Worm (Caenorhabditis elegans) whole organism, late embryonic: ENCODE measurements around the gene nhl-2.

Source experiments
- C08G9.2 ChIP-seq: sonication (generic microtip); optimal IDR thresholded peaks from 2 replicates; lab custom pipeline; 2016; ENCODE audit warnings: mild to moderate bottlenecking, missing genetic modification characterization, moderate library complexity, missing compliant biosample characterization
- C38D4.7 ChIP-seq: fragments of 200-800 bp; sonication (Bioruptor generic); optimal IDR thresholded peaks from 2 replicates; lab custom pipeline; 2018; ENCODE audit warnings: mild to moderate bottlenecking, missing genetic modification characterization, moderate library complexity, missing compliant biosample characterization
- F13H6.1 ChIP-seq: sonication (generic microtip); optimal IDR thresholded peaks from 2 replicates; lab custom pipeline; 2016; ENCODE audit warnings: missing genetic modification characterization, missing compliant biosample characterization
- K02D7.2 ChIP-seq: sonication (generic microtip); optimal IDR thresholded peaks from 2 replicates; lab custom pipeline; 2017; ENCODE audit warnings: mild to moderate bottlenecking, missing genetic modification characterization, missing compliant biosample characterization
- K09A11.1 ChIP-seq: sonication (generic microtip); optimal IDR thresholded peaks from 2 replicates; lab custom pipeline; 2017; ENCODE audit warnings: antibody characterized with exemption, mild to moderate bottlenecking, missing genetic modification characterization, missing compliant biosample characterization; ENCODE audit not compliant: insufficient read depth
- Y22D7AL.16 ChIP-seq: sonication (generic microtip); optimal IDR thresholded peaks from 2 replicates; lab custom pipeline; 2016; ENCODE audit warnings: missing genetic modification characterization, missing compliant biosample characterization
- ahr-1 ChIP-seq: sonication (generic microtip); optimal IDR thresholded peaks from 2 replicates; lab custom pipeline; 2016; ENCODE audit warnings: missing genetic modification characterization, missing compliant biosample characterization
- ceh-14 ChIP-seq: sonication (generic microtip); optimal IDR thresholded peaks from 2 replicates; lab custom pipeline; 2016; ENCODE audit warnings: missing genotype, missing genetic modification characterization, missing compliant biosample characterization
- ceh-18 ChIP-seq: sonication (generic microtip); optimal IDR thresholded peaks from 2 replicates; lab custom pipeline; 2016; ENCODE audit warnings: missing genetic modification characterization, missing compliant biosample characterization
- ceh-2 ChIP-seq: sonication (generic microtip); optimal IDR thresholded peaks from 2 replicates; lab custom pipeline; 2016; ENCODE audit warnings: missing genotype, missing genetic modification characterization, missing compliant biosample characterization
- ceh-24 ChIP-seq: sonication (generic microtip); optimal IDR thresholded peaks from 2 replicates; lab custom pipeline; 2016; ENCODE audit warnings: mild to moderate bottlenecking, missing genetic modification characterization, missing compliant biosample characterization
- ceh-30 ChIP-seq: fragments of 150-350 bp; optimal IDR thresholded peaks from 2 replicates; lab custom pipeline; 2014; ENCODE audit warnings: missing biosample characterization, missing genetic modification characterization
- ceh-31 ChIP-seq: sonication (generic microtip); optimal IDR thresholded peaks from 2 replicates; lab custom pipeline; 2016; ENCODE audit warnings: missing genetic modification characterization, missing compliant biosample characterization
- ceh-34 ChIP-seq: sonication (generic microtip); optimal IDR thresholded peaks from 2 replicates; lab custom pipeline; 2016; ENCODE audit warnings: mild to moderate bottlenecking, missing genetic modification characterization, missing compliant biosample characterization
- ceh-45 ChIP-seq: fragments of 200-800 bp; sonication (Bioruptor generic); IDR thresholded peaks from 2 replicates; pipeline ENCODE4 v1.3.6; 2022; ENCODE audit warnings: missing genetic modification reagents, missing genetic modification characterization, missing compliant biosample characterization
- ceh-48 ChIP-seq: sonication (generic microtip); optimal IDR thresholded peaks from 2 replicates; lab custom pipeline; 2016; ENCODE audit warnings: missing genetic modification characterization, inconsistent platforms, missing compliant biosample characterization
- ceh-6 ChIP-seq: fragments of 200-800 bp; sonication (Bioruptor generic); optimal IDR thresholded peaks from 2 replicates; lab custom pipeline; 2018; ENCODE audit warnings: mild to moderate bottlenecking, missing genetic modification characterization, missing compliant biosample characterization
- elt-2 ChIP-seq: sonication (generic microtip); optimal IDR thresholded peaks from 2 replicates; lab custom pipeline; 2016; ENCODE audit warnings: missing genetic modification reagents, missing genetic modification characterization, missing compliant biosample characterization
- ets-4 ChIP-seq: sonication (generic microtip); optimal IDR thresholded peaks from 2 replicates; lab custom pipeline; 2016; ENCODE audit warnings: missing genetic modification characterization, missing compliant biosample characterization
- eyg-1 ChIP-seq: sonication (generic microtip); optimal IDR thresholded peaks from 2 replicates; lab custom pipeline; 2016; ENCODE audit warnings: missing genotype, missing genetic modification characterization, missing compliant biosample characterization
- fkh-10 ChIP-seq: fragments of 150-350 bp; optimal IDR thresholded peaks from 2 replicates; lab custom pipeline; 2014; ENCODE audit warnings: missing biosample characterization, missing genetic modification reagents, missing genetic modification characterization
- fkh-6 ChIP-seq: sonication (generic microtip); optimal IDR thresholded peaks from 2 replicates; lab custom pipeline; 2016; ENCODE audit warnings: missing genetic modification characterization, missing compliant biosample characterization
- gmeb-2 ChIP-seq: sonication (generic microtip); optimal IDR thresholded peaks from 2 replicates; lab custom pipeline; 2016; ENCODE audit warnings: missing genetic modification characterization, inconsistent platforms, missing compliant biosample characterization
- hlh-30 ChIP-seq: sonication (generic microtip); optimal IDR thresholded peaks from 2 replicates; lab custom pipeline; 2017; ENCODE audit warnings: antibody characterized with exemption, missing genetic modification characterization, missing compliant biosample characterization; ENCODE audit not compliant: insufficient read depth
- hlh-6 ChIP-seq: sonication (generic microtip); optimal IDR thresholded peaks from 2 replicates; lab custom pipeline; 2016; ENCODE audit warnings: missing genotype, missing genetic modification characterization, missing compliant biosample characterization
- lin-11 ChIP-seq: fragments of 200-800 bp; sonication (Bioruptor generic); optimal IDR thresholded peaks from 2 replicates; lab custom pipeline; 2018; ENCODE audit warnings: mild to moderate bottlenecking, missing genetic modification characterization, missing compliant biosample characterization
- madf-2 ChIP-seq: sonication (generic microtip); optimal IDR thresholded peaks from 2 replicates; lab custom pipeline; 2017; ENCODE audit warnings: missing genetic modification characterization, missing compliant biosample characterization
- nfya-1 ChIP-seq: sonication (generic microtip); optimal IDR thresholded peaks from 2 replicates; lab custom pipeline; 2017; ENCODE audit warnings: missing genetic modification characterization, mild to moderate bottlenecking, missing compliant biosample characterization, antibody characterized with exemption, moderate library complexity
- nhr-11 ChIP-seq: fragments of 150-350 bp; optimal IDR thresholded peaks from 2 replicates; lab custom pipeline; 2014; ENCODE audit warnings: missing biosample characterization, missing genetic modification characterization
- nhr-232 ChIP-seq: sonication (generic microtip); optimal IDR thresholded peaks from 2 replicates; lab custom pipeline; 2016; ENCODE audit warnings: missing genetic modification characterization, missing compliant biosample characterization
- npax-4 ChIP-seq: sonication (generic microtip); optimal IDR thresholded peaks from 2 replicates; lab custom pipeline; 2016; ENCODE audit warnings: missing genetic modification characterization, missing compliant biosample characterization
- pat-9 ChIP-seq: fragments of 200-800 bp; sonication (Bioruptor generic); optimal IDR thresholded peaks from 2 replicates; lab custom pipeline; 2018; ENCODE audit warnings: mild to moderate bottlenecking, missing genetic modification characterization, moderate library complexity, missing compliant biosample characterization
- pax-1 ChIP-seq: fragments of 150-350 bp; optimal IDR thresholded peaks from 2 replicates; lab custom pipeline; 2014; ENCODE audit warnings: missing biosample characterization, missing genetic modification characterization
- pha-4 ChIP-seq: fragments of 150-350 bp; optimal IDR thresholded peaks from 2 replicates; lab custom pipeline; 2018; ENCODE audit warnings: missing biosample characterization, missing genetic modification reagents, missing genetic modification characterization
- pqm-1 ChIP-seq: sonication (generic microtip); optimal IDR thresholded peaks from 2 replicates; lab custom pipeline; 2016; ENCODE audit warnings: missing genetic modification characterization, missing compliant biosample characterization
- pros-1 ChIP-seq: fragments of 150-350 bp; optimal IDR thresholded peaks from 2 replicates; lab custom pipeline; 2014; ENCODE audit warnings: missing biosample characterization, missing genetic modification reagents, missing genetic modification characterization
- ref-2 ChIP-seq: sonication (generic microtip); optimal IDR thresholded peaks from 2 replicates; lab custom pipeline; 2016; ENCODE audit warnings: missing genetic modification characterization, missing compliant biosample characterization
- sdc-2 ChIP-seq: sonication (generic microtip); optimal IDR thresholded peaks from 2 replicates; lab custom pipeline; 2016; ENCODE audit warnings: missing genotype, missing genetic modification characterization, missing compliant biosample characterization
- tbx-2 ChIP-seq: sonication (generic microtip); optimal IDR thresholded peaks from 2 replicates; lab custom pipeline; 2016; ENCODE audit warnings: missing genetic modification characterization, missing compliant biosample characterization
- tbx-7 ChIP-seq: sonication (generic microtip); optimal IDR thresholded peaks from 2 replicates; lab custom pipeline; 2016; ENCODE audit warnings: missing genotype, missing genetic modification characterization, missing compliant biosample characterization
- ttx-3 ChIP-seq: sonication (generic microtip); optimal IDR thresholded peaks from 2 replicates; lab custom pipeline; 2016; ENCODE audit warnings: missing genetic modification reagents, missing genetic modification characterization, missing compliant biosample characterization
- unc-42 ChIP-seq: sonication (generic microtip); optimal IDR thresholded peaks from 2 replicates; lab custom pipeline; 2016; ENCODE audit warnings: missing genotype, missing genetic modification characterization, missing compliant biosample characterization
- unc-55 ChIP-seq: sonication (generic microtip); optimal IDR thresholded peaks from 2 replicates; lab custom pipeline; 2017; ENCODE audit warnings: missing biosample characterization, missing genetic modification reagents, missing genetic modification characterization

Gene nhl-2

ce11 chrIII:4854918-4855317 is 44.0 kb downstream of the nhl-2 start, which contains the start of gene C35D10.8:
C35D10.8 (plus strand) TSS chrIII:4855218.
- TF ChIP-seq tbx-2 (no peak), ceh-24 (no peak), elt-2 (tag; lab: Kevin White, UChicago) (no peak), ceh-45 (GFP tag; lab: Robert Waterston, UW) (no peak), ets-4 (tag; lab: Kevin White, UChicago) (no peak), ttx-3 (no peak), madf-2 (no peak), ceh-34 (no peak), tbx-7 (no peak), C08G9.2 (no peak), C38D4.7 (GFP tag; lab: Kevin White, UChicago) (no peak), Y22D7AL.16 (tag; lab: Kevin White, UChicago) (no peak), ceh-14 (tag; lab: Kevin White, UChicago) (no peak), ceh-30 (tag; lab: Kevin White, UChicago) (no peak), ceh-31 (no peak), npax-4 (tag; lab: Kevin White, UChicago) (no peak), sdc-2 (no peak)

ce11 chrIII:4852025-4852424 is 46.9 kb downstream of the nhl-2 start, which contains the start of gene ced-4:
ced-4 (plus strand) TSS chrIII:4852325.
- TF ChIP-seq nhr-11 (no peak), ceh-6 (no peak), pha-4 (tag; lab: Kevin White, UChicago) (no peak), ceh-2 (tag; lab: Kevin White, UChicago) (no peak), madf-2 (no peak), pat-9 (tag; lab: Kevin White, UChicago) (no peak), fkh-10 (GFP tag; lab: Kevin White, UChicago) (no peak), hlh-6 (tag; lab: Kevin White, UChicago) (no peak), nfya-1 (tag; lab: Kevin White, UChicago) (no peak), K09A11.1 (tag; lab: Kevin White, UChicago) (no peak), ceh-14 (tag; lab: Kevin White, UChicago) (no peak), sdc-2 (no peak), eyg-1 (no peak), tbx-2 (no peak), ref-2 (tag; lab: Kevin White, UChicago) (no peak), ets-4 (tag; lab: Kevin White, UChicago) (no peak), ceh-24 (no peak), ceh-30 (tag; lab: Kevin White, UChicago) (no peak), gmeb-2 (tag; lab: Kevin White, UChicago) (no peak)

ce11 chrIII:4850139-4850538 is 48.7 kb downstream of the nhl-2 start, which contains the start of gene F26A1.1:
F26A1.1 (plus strand) TSS chrIII:4850507.
- TF ChIP-seq ahr-1 (tag; lab: Kevin White, UChicago) (no peak), hlh-30 (tag; lab: Kevin White, UChicago) (no peak), tbx-7 (no peak), unc-55 (GFP tag; lab: Kevin White, UChicago) (no peak), ceh-31 (no peak), pros-1 (tag; lab: Kevin White, UChicago) (no peak)

- peak; percentile 81 for TF ChIP-seq hlh-30 (tag; lab: Kevin White, UChicago)
- TF ChIP-seq ceh-18 (tag; lab: Kevin White, UChicago) = no peak
These were observed 49.1 kb downstream of the nhl-2 start, which contains the start of gene nonu-1 for ce11 chrIII:4849739-4850138. nonu-1 (minus strand) TSS chrIII:4849907.

DNA sequence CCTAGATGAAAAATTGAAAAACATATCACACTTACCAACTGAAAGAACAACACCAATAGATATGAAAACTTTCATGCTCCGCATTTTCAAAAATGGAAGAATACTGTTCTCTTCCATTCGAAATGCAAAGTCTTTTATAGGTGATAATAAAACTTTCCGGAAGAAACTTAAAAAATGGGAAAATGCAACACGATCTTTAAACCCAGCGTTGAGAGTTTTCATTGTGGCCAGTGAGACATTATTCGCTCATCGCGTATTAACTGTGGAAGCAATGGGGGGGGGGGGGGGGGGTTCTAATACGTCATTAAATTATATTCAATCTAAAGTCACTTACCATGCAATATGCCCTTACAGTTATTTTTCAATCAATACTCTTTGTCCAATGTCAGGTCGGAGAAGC is 54.6 kb downstream of the nhl-2 start, which contains the start of the genes clec-157 and fkh-5:
TSS of gene clec-157 (minus strand) at position 101 of the 400 bp plus-strand sequence.
TSS of gene fkh-5 (plus strand) at position 336 of the 400 bp plus-strand sequence.
- TF ChIP-seq ceh-31 = no peak
- TF ChIP-seq ceh-48 (tag; lab: Kevin White, UChicago) = no peak
- no peak for TF ChIP-seq lin-11
- TF ChIP-seq ahr-1 (tag; lab: Kevin White, UChicago) = no peak
- TF ChIP-seq ets-4 (tag; lab: Kevin White, UChicago) = no peak
- no peak for TF ChIP-seq ceh-30 (tag; lab: Kevin White, UChicago)
- no peak for TF ChIP-seq fkh-6 (tag; lab: Kevin White, UChicago)
- TF ChIP-seq K09A11.1 (tag; lab: Kevin White, UChicago) = no peak
- TF ChIP-seq pax-1 (tag; lab: Kevin White, UChicago) = no peak
- no peak for TF ChIP-seq F13H6.1 (tag; lab: Kevin White, UChicago)
- no peak for TF ChIP-seq pqm-1 (tag; lab: Kevin White, UChicago)
- TF ChIP-seq nhr-232 (tag; lab: Kevin White, UChicago) = no peak
- no peak for TF ChIP-seq unc-42
- no peak for TF ChIP-seq K02D7.2
